Worm (Caenorhabditis elegans): Measurements from ENCODE around the gene C09E7.7.

- TF ChIP-seq egl-27 (tag; optimal IDR thresholded peaks at IDR 0.05): no peak
- TF ChIP-seq zag-1 (tag; optimal IDR thresholded peaks at IDR 0.05): no peak
- no peak for TF ChIP-seq fkh-10 (GFP tag; optimal IDR thresholded peaks at IDR 0.05)
- TF ChIP-seq unc-98 (GFP tag; IDR thresholded peaks at IDR 0.05): no peak
- no peak for TF ChIP-seq ama-1 (optimal IDR thresholded peaks at IDR 0.05)
- TF ChIP-seq blmp-1 (tag; optimal IDR thresholded peaks at IDR 0.05): no peak
- TF ChIP-seq unc-30 (tag; optimal IDR thresholded peaks at IDR 0.05): no peak
- no peak for TF ChIP-seq unc-130 (tag; optimal IDR thresholded peaks at IDR 0.05)
- TF ChIP-seq fos-1 (tag; optimal IDR thresholded peaks at IDR 0.05): no peak
Observed at ce11 chrIII:6500032-6500564, 50.9 kb downstream of the C09E7.7 start, which contains the start of gene F23F12.3.
